Fruit fly (Drosophila melanogaster) S2 (cell line): ENCODE measurements around the gene Mkp3.

Experiments
- CG8478 ChIP-seq: fragments of >200 bp; optimal IDR thresholded peaks from 2 replicates; lab custom pipeline; 2018
- CTCF ChIP-seq, 2 experiments: fragments of >200 bp; optimal IDR thresholded peaks; 2 replicates each; lab custom pipeline; 2018

The Mkp3 gene

DNA sequence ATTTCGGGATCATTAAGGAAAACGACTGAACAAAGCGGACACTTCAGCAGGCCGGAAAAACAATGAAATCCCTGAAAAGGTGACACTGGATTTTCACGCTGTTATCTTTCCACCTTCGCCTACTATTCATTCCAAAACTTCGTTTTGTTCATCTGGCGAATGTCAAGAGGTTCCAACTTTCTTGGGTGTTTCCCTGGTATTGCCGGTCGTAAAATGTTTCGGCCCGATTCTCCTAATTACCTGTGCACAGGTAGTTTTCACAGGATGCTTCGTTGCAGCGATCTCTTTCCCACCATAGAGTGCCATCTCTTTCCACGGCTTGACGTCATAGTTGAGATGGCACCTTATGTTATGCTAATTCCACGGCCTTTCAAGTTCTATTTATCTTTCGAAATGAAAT, 3.1 kb downstream of the Mkp3 start:
- TF ChIP-seq CG8478: no peak
- no peak for TF ChIP-seq CTCF (optimal IDR thresholded peaks at IDR 0.05; lab: Kevin White, UChicago)

DNA sequence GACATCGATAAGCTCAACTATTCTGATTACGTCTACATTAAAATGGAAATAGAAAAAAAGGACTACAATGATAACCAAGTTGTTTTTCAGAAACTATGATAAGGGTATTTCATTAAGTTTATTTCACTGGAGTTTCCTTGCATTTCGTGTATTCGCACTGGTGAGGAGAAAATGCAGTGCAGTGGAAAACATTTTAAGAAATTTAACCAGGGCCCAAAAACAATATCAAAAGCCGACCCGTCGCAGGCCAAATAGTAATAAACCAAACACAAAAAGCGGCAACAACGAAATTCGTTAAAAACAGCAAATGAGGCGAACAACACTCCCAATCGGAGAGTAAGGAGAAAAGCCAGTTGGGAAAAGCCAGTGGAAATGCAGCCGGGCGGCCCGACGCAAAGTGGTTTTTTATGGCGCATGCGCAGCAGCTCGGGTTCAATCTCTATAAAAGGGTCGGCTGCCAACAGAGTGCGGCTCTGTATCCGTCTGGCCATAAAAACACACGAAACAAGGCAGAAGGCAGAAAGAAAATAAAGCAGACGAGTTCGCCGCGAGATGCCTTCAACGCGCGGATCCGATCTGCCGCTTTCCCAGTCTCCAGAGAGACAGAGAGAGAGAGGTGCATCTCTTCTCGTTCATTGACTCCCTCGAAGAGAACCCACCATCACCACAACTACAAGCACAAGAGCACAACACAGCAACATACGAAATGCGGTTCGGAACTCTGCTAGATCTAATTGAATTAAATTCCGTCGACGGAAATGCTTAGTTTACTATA, 5.1 kb downstream of the Mkp3 start:
- TF ChIP-seq CG8478: no peak
- peak in 1 of 2 experiments; percentile 33 for TF ChIP-seq CTCF (optimal IDR thresholded peaks at IDR 0.05; lab: Kevin White, UChicago)

dm6 chr3L:19079798-19080691, 6.2 kb downstream of the Mkp3 start:
- no peak for TF ChIP-seq CTCF (optimal IDR thresholded peaks at IDR 0.05; lab: Kevin White, UChicago)
- TF ChIP-seq CG8478: no peak

- TF ChIP-seq CG8478: no peak
- TF ChIP-seq CTCF (optimal IDR thresholded peaks at IDR 0.05; lab: Kevin White, UChicago): no peak
Measured at dm6 chr3L:19079067-19079466, 7.2 kb downstream of the Mkp3 start.

DNA sequence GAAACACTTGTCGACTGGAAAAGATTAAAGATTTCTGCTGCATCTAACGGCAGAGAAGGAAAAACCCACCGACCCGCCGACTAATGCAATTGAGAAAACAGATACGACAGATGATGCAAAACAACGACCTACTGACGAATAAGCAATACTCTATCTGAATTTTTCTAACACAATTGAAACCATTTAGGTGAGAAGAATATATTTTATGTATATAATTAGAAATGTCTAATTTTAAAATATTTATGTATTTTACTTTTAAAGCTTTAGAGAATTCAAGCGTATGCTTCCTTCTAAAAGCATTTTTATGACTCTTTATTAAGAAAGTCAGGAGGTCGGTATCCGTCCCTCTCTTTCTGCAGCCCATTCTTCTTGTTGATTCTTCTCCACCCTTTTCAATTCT, 7.8 kb downstream of the Mkp3 start:
- TF ChIP-seq CTCF (optimal IDR thresholded peaks at IDR 0.05; lab: Kevin White, UChicago): no peak
- TF ChIP-seq CG8478: no peak

DNA sequence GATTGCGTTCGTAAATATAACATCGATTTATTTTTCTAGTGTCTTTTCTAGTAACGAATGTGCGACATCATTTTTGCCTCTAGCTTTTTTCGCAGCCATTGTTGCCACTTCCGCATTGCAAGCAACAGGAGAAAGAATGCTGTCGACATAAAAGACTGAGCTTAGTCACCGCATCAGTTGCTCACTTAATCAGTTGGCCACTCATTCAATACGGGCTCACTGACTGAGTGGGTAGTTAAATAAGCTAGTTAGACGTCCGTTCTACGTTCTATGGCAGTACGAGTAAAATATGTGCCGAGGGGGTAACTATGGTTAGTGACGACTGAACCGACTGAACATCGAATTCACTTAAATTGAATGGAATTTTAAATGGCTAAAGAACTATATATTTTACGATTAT, 10.2 kb downstream of the Mkp3 start:
- no peak for TF ChIP-seq CTCF (optimal IDR thresholded peaks at IDR 0.05; lab: Kevin White, UChicago)
- TF ChIP-seq CG8478: no peak

- TF ChIP-seq CG8478 (no peak), CTCF (optimal IDR thresholded peaks at IDR 0.05; lab: Kevin White, UChicago) (no peak)
Measured at dm6 chr3L:19074673-19075402, 11.4 kb downstream of the Mkp3 start.

DNA sequence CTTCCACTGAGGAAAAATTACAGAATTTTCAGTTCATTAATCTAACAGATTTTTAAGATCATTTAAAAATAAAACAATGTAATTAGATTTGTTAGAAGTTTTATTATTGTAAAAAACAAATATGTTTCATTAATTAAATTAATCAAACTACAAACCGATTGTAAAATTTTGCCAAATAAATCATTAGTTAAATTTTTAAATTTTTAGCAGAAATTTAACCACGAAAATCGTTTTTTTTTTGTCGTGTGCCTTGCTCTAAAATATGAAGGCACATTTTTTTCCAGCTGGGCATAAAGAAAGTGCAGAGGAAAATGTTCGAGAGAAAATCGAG, 12.4 kb downstream of the Mkp3 start:
- TF ChIP-seq CG8478 (no peak), CTCF (optimal IDR thresholded peaks at IDR 0.05; lab: Kevin White, UChicago) (no peak)

- no peak for TF ChIP-seq CTCF (optimal IDR thresholded peaks at IDR 0.05; lab: Kevin White, UChicago)
- TF ChIP-seq CG8478: no peak
Measured at dm6 chr3L:19073029-19073908, 13.0 kb downstream of the Mkp3 start.

DNA sequence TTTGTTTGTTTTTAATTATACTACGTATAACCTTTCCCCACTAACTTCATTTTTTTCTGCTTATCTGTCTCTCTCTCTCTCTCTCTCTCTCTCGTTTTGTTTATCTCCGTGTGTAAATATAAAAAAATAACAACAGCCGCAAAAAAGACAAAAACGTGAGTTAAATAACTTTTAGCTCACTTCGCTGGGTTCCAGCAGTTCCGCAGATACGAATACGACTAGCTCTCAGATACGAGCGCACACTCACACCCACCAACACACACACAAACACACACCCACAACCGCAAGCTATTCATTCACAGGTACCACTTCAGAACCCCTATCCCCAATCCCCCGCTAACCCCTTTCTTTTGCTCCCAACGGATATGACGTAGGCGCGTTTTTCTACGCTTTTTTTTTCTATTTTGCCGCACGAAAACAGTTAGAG, 14.0 kb downstream of the Mkp3 start:
- no peak for TF ChIP-seq CTCF (optimal IDR thresholded peaks at IDR 0.05; lab: Kevin White, UChicago)
- TF ChIP-seq CG8478: no peak

DNA sequence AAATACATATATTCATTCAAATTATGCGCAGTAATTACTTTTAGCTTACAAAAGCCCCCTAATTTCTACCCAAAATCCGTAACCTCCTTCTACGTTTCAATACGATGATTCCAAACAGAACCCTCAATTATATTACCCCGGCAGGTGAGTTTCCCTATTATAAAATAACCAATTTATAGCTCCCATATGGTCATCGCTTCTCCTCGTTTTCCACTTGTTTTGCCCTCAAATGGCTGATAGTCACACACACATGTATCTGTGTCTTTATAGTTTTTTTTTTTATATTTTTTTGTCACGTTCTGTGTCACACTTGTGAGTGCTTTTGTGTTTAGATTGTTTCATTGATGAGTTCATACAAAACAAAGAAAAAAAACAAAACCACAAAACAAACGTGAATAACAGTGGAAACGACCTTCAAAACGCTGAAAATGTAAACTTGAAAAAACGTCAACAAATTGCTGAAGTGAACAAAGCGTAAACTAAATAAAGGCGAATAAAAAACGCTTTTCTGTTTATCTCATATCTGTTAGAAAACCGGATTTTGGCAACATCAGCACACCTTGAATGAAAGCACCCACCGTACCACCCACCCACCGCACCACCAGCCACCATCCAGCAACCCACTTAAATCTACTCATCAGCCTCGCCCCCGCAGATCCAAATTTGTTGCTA, 14.9 kb downstream of the Mkp3 start:
- no peak for TF ChIP-seq CG8478

dm6 chr3L:19063410-19063752, 22.8 kb downstream of the Mkp3 start:
- no peak for TF ChIP-seq CTCF (optimal IDR thresholded peaks at IDR 0.05; lab: Kevin White, UChicago)
- TF ChIP-seq CG8478: no peak

DNA sequence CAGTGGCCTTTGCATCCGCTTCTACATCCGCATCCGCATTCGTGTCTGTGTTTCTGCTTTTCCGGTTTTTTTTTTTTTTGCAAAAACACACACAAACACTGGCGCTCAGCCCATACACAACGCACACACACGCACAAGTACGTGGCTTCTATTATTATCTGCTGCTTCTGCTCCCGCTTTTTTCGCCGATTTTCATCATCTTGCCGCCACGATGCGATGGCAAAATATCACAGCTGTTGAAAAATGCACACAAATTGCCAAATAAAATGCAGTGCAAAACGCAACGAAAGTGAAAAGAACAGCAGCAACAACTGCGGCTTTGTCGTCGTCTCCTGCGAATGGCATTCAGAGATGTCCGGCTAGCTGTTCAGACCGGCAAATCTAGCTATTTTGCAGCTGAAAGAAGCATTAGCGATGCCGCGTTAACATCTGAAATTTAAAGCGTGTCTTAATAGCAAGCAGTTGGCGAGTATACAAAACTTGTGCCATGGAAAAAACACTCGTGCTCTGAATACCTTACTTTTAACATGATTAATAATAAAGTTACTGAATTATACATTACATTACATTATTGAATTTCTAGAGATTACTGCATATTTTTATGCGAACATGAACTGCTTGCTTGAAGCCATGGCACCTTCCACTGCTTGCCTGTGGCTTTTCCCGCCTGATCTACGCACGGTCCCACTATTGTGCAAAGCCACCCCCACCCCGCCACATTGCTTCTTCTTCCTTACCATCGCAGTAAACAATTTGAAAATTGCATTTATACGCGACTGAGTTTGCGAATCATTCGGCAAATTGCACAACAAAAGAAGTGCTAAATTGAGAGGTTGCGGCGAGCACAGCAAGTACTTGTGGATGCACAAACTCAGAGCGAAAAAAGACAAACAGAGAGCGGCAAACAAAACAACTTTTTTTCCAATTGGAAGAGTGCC, 23.5 kb downstream of the Mkp3 start, which contains the start of the genes Ugt316A1 and Sfxn2:
Gene Ugt316A1, minus strand, starts transcription at position 345 of the 938 bp plus-strand sequence.
Gene Sfxn2, plus strand, starts transcription at position 694 of the 938 bp plus-strand sequence.
- peak; percentile 56 to 60 for TF ChIP-seq CTCF (optimal IDR thresholded peaks at IDR 0.05; lab: Kevin White, UChicago)
- no peak for TF ChIP-seq CG8478
